ENCODE assay signal across 5 fruit fly cellular contexts in genomic region chr3R:15547827-15548517, dm6.
TF ChIP-seq lines count a peak whose summit lies in the region.

TSS of gene AOX3 (minus strand) at chr3R:15548188.

- TF ChIP-seq CTCF in whole organism, embryonic (GFP tag; optimal IDR thresholded peaks at IDR 0.05; lab: Kevin White, UChicago): no peak

TF ChIP-seq in whole organism, adult, 20 proteins besides CTCF, POLR2A, EP300 and RAD21 (continues in another document):
- TF ChIP-seq CG33017 (tag; optimal IDR thresholded peaks at IDR 0.05; lab: Kevin White, UChicago) (peak; percentile 49), Crg-1 (GFP tag; optimal IDR thresholded peaks at IDR 0.05; lab: Kevin White, UChicago) (no peak), CG14711 (tag; optimal IDR thresholded peaks at IDR 0.05; lab: Kevin White, UChicago) (peak; percentile 44), cic (GFP tag; optimal IDR thresholded peaks at IDR 0.05; lab: Kevin White, UChicago) (peak; percentile 27), bab1 (GFP tag; optimal IDR thresholded peaks at IDR 0.05; lab: Kevin White, UChicago) (peak; percentile 52), CG1620 (GFP tag; optimal IDR thresholded peaks at IDR 0.05; lab: Kevin White, UChicago) (peak; percentile 44), CG7045 (GFP tag; optimal IDR thresholded peaks at IDR 0.05; lab: Kevin White, UChicago) (peak; percentile 36), Clk (GFP tag; optimal IDR thresholded peaks at IDR 0.05; lab: Kevin White, UChicago) (peak; percentile 4), cnc (optimal IDR thresholded peaks at IDR 0.05; lab: Kevin White, UChicago) (peak; percentile 73 to 99), CG11617 (GFP tag; optimal IDR thresholded peaks at IDR 0.05; lab: Kevin White, UChicago) (peak; percentile 66), toe (GFP tag; optimal IDR thresholded peaks at IDR 0.05; lab: Kevin White, UChicago) (peak; percentile 60), Hr96 (GFP tag; optimal IDR thresholded peaks at IDR 0.05; lab: Kevin White, UChicago) (no peak), kay (GFP tag; lab: Kevin White, UChicago; ENCODE audit: borderline replicate concordance) (peak; percentile 97), CG12768 (GFP tag; optimal IDR thresholded peaks at IDR 0.05; lab: Kevin White, UChicago) (peak; percentile 50), tj (GFP tag; optimal IDR thresholded peaks at IDR 0.05; lab: Kevin White, UChicago) (peak; percentile 77), pad (GFP tag; optimal IDR thresholded peaks at IDR 0.05; lab: Kevin White, UChicago) (peak; percentile 67), CG7101 (tag; optimal IDR thresholded peaks at IDR 0.05; lab: Kevin White, UChicago) (peak; percentile 31), CG5204 (GFP tag; optimal IDR thresholded peaks at IDR 0.05; lab: Kevin White, UChicago) (peak; percentile 46)

TF ChIP-seq in whole organism, embryonic, 481 proteins besides CTCF, POLR2A, EP300 and RAD21 (continues in another document):
- TF ChIP-seq vfl (GFP tag; optimal IDR thresholded peaks at IDR 0.05; lab: Kevin White, UChicago) (peak; percentile 8), dysf (GFP tag; IDR thresholded peaks at IDR 0.05; lab: Robert Waterston, UW) (peak; percentile 37; the same call in 1 of the 3 replicates), CG34376 (GFP tag; optimal IDR thresholded peaks at IDR 0.05; lab: Kevin White, UChicago) (no peak), CG6683 (GFP tag; optimal IDR thresholded peaks at IDR 0.05; lab: Kevin White, UChicago) (no peak), CG9932 (GFP tag; IDR thresholded peaks at IDR 0.05; lab: Robert Waterston, UW) (peak; percentile 61), fd3F (GFP tag; optimal IDR thresholded peaks at IDR 0.05; lab: Kevin White, UChicago) (no peak), CG15269 (tag; optimal IDR thresholded peaks at IDR 0.05; lab: Kevin White, UChicago) (peak; percentile 0), MBD-R2 (GFP tag; IDR thresholded peaks at IDR 0.05; lab: Robert Waterston, UW) (no peak), ro (GFP tag; IDR thresholded peaks at IDR 0.05; lab: Robert Waterston, UW) (no peak), CG17385 (GFP tag; optimal IDR thresholded peaks at IDR 0.05; lab: Kevin White, UChicago) (no peak), zen2 (GFP tag; IDR thresholded peaks at IDR 0.05; lab: Robert Waterston, UW; ENCODE audit: partially characterized antibody) (no peak), CG4854 (GFP tag; optimal IDR thresholded peaks at IDR 0.05; lab: Kevin White, UChicago) (no peak), trh (GFP tag; optimal IDR thresholded peaks at IDR 0.05; lab: Kevin White, UChicago) (no peak), Nf-YC (tag; optimal IDR thresholded peaks at IDR 0.05; lab: Kevin White, UChicago) (no peak), CG15011 (GFP tag; optimal IDR thresholded peaks at IDR 0.05; lab: Kevin White, UChicago) (no peak), Poxn (GFP tag; IDR thresholded peaks at IDR 0.05; lab: Robert Waterston, UW) (peak; percentile 9; the same call in 1 of the 2 replicates), CG12769 (tag; optimal IDR thresholded peaks at IDR 0.05; lab: Kevin White, UChicago) (no peak), NFAT (GFP tag; IDR thresholded peaks at IDR 0.05; lab: Robert Waterston, UW) (0 out of 2 replicates have a peak, but pooled peaks have one; percentile 32), sr (GFP tag; IDR thresholded peaks at IDR 0.05; lab: Robert Waterston, UW) (no peak)

TF ChIP-seq in whole organism, prepupa, 60 proteins besides CTCF, POLR2A, EP300 and RAD21 (continues in another document):
- TF ChIP-seq CG8632 (GFP tag; optimal IDR thresholded peaks at IDR 0.05; lab: Kevin White, UChicago) (peak; percentile 13), Sox102F (GFP tag; optimal IDR thresholded peaks at IDR 0.05; lab: Kevin White, UChicago) (peak; percentile 15), Met (GFP tag; optimal IDR thresholded peaks at IDR 0.05; lab: Kevin White, UChicago) (peak; percentile 12), fd59A (GFP tag; optimal IDR thresholded peaks at IDR 0.05; lab: Kevin White, UChicago) (no peak), fd85E (GFP tag; optimal IDR thresholded peaks at IDR 0.05; lab: Kevin White, UChicago) (no peak), CG15336 (GFP tag; IDR thresholded peaks at IDR 0.05; lab: Robert Waterston, UW) (peak; percentile 37), esn (GFP tag; optimal IDR thresholded peaks at IDR 0.05; lab: Kevin White, UChicago) (peak; percentile 25), Lpt (GFP tag; optimal IDR thresholded peaks at IDR 0.05; lab: Kevin White, UChicago) (peak; percentile 43), dsx (GFP tag; optimal IDR thresholded peaks at IDR 0.05; lab: Kevin White, UChicago; ENCODE audit: poor library complexity, severe bottlenecking) (no peak), salr (GFP tag; optimal IDR thresholded peaks at IDR 0.05; lab: Kevin White, UChicago) (peak in 1 of 2 experiments; percentile 75), CG3919 (GFP tag; optimal IDR thresholded peaks at IDR 0.05; lab: Kevin White, UChicago) (peak; percentile 14), achi (GFP tag; optimal IDR thresholded peaks at IDR 0.05; lab: Kevin White, UChicago) (peak; percentile 44), CG11762 (GFP tag; optimal IDR thresholded peaks at IDR 0.05; lab: Kevin White, UChicago; ENCODE audit: insufficient read depth) (peak; percentile 2), ss (GFP tag; optimal IDR thresholded peaks at IDR 0.05; lab: Kevin White, UChicago) (no peak), Sox15 (GFP tag; optimal IDR thresholded peaks at IDR 0.05; lab: Kevin White, UChicago) (no peak), Sox14 (GFP tag; optimal IDR thresholded peaks at IDR 0.05; lab: Kevin White, UChicago) (no peak), CG34406 (GFP tag; optimal IDR thresholded peaks at IDR 0.05; lab: Kevin White, UChicago) (no peak), CG10669 (GFP tag; optimal IDR thresholded peaks at IDR 0.05; lab: Kevin White, UChicago) (no peak), eg (GFP tag; IDR thresholded peaks at IDR 0.05; lab: Robert Waterston, UW) (peak; percentile 75)

TF ChIP-seq in whole organism, pupa, 21 proteins besides CTCF, POLR2A, EP300 and RAD21:
- TF ChIP-seq CG10348 (GFP tag; IDR thresholded peaks at IDR 0.05; lab: Robert Waterston, UW): peak; percentile 50; the same call in 1 of the 2 replicates
- TF ChIP-seq CG12605 (GFP tag; IDR thresholded peaks at IDR 0.05; lab: Robert Waterston, UW): peak; percentile 62
- no peak for TF ChIP-seq D1 (tag; optimal IDR thresholded peaks at IDR 0.05; lab: Kevin White, UChicago)
- TF ChIP-seq Ets98B (GFP tag; IDR thresholded peaks at IDR 0.05; lab: Robert Waterston, UW): peak; percentile 56
- TF ChIP-seq CG13204 (GFP tag; optimal IDR thresholded peaks at IDR 0.05; lab: Kevin White, UChicago): no peak
- TF ChIP-seq CG17806 (tag; optimal IDR thresholded peaks at IDR 0.05; lab: Kevin White, UChicago): no peak
- no peak for TF ChIP-seq rn (GFP tag; IDR thresholded peaks at IDR 0.05; lab: Robert Waterston, UW)
- no peak for TF ChIP-seq Snoo (tag; optimal IDR thresholded peaks at IDR 0.05; lab: Kevin White, UChicago)
- TF ChIP-seq Pif1B (GFP tag; optimal IDR thresholded peaks at IDR 0.05; lab: Kevin White, UChicago): peak; percentile 12
- no peak for TF ChIP-seq CG34367 (tag; optimal IDR thresholded peaks at IDR 0.05; lab: Kevin White, UChicago)
- TF ChIP-seq CG8159 (tag; optimal IDR thresholded peaks at IDR 0.05; lab: Kevin White, UChicago): no peak
- peak; percentile 59 for TF ChIP-seq CG14655 (GFP tag; optimal IDR thresholded peaks at IDR 0.05; lab: Kevin White, UChicago)
- TF ChIP-seq CG9948 (tag; optimal IDR thresholded peaks at IDR 0.05; lab: Kevin White, UChicago): no peak
- TF ChIP-seq CG4496 (GFP tag; IDR thresholded peaks at IDR 0.05; lab: Robert Waterston, UW): peak; percentile 56; the same call in 2 of the 3 replicates
- no peak for TF ChIP-seq gl (tag; optimal IDR thresholded peaks at IDR 0.05; lab: Kevin White, UChicago)
- TF ChIP-seq fd96Ca (GFP tag; IDR thresholded peaks at IDR 0.05; lab: Robert Waterston, UW): peak; percentile 55
- peak; percentile 69 for TF ChIP-seq CG32121 (GFP tag; IDR thresholded peaks at IDR 0.05; lab: Robert Waterston, UW)
- no peak for TF ChIP-seq CG15710 (tag; optimal IDR thresholded peaks at IDR 0.05; lab: Kevin White, UChicago)
- peak; percentile 16 for TF ChIP-seq Pif1A (GFP tag; optimal IDR thresholded peaks at IDR 0.05; lab: Kevin White, UChicago)
- peak; percentile 53 for TF ChIP-seq CG8301 (tag; optimal IDR thresholded peaks at IDR 0.05; lab: Kevin White, UChicago)
- TF ChIP-seq EcR (GFP tag; optimal IDR thresholded peaks at IDR 0.05; lab: Kevin White, UChicago): no peak

TF ChIP-seq in whole organism, wandering third instar larva, 38 proteins besides CTCF, POLR2A, EP300 and RAD21 (continues in another document):
- TF ChIP-seq Hr83 (GFP tag; optimal IDR thresholded peaks at IDR 0.05; lab: Kevin White, UChicago; ENCODE audit: poor library complexity, severe bottlenecking) (no peak), Myc (optimal IDR thresholded peaks at IDR 0.05; lab: Kevin White, UChicago) (no peak), Sp1 (GFP tag; optimal IDR thresholded peaks at IDR 0.05; lab: Kevin White, UChicago) (no peak), CG32264 (GFP tag; optimal IDR thresholded peaks at IDR 0.05; lab: Kevin White, UChicago) (no peak), rgr (GFP tag; optimal IDR thresholded peaks at IDR 0.05; lab: Kevin White, UChicago) (no peak), sv (GFP tag; optimal IDR thresholded peaks at IDR 0.05; lab: Kevin White, UChicago) (no peak), usp (GFP tag; optimal IDR thresholded peaks at IDR 0.05; lab: Kevin White, UChicago) (no peak), psq (GFP tag; optimal IDR thresholded peaks at IDR 0.05; lab: Kevin White, UChicago) (peak; percentile 47), woc (GFP tag; optimal IDR thresholded peaks at IDR 0.05; lab: Kevin White, UChicago) (peak; percentile 40), lola (GFP tag; optimal IDR thresholded peaks at IDR 0.05; lab: Kevin White, UChicago) (no peak), Hnf4 (GFP tag; optimal IDR thresholded peaks at IDR 0.05; lab: Kevin White, UChicago) (no peak), jim (GFP tag; optimal IDR thresholded peaks at IDR 0.05; lab: Kevin White, UChicago) (no peak), Jra (GFP tag; optimal IDR thresholded peaks at IDR 0.05; lab: Kevin White, UChicago) (no peak), foxo (GFP tag; optimal IDR thresholded peaks at IDR 0.05; lab: Kevin White, UChicago) (peak in 1 of 2 experiments; percentile 32), pan (optimal IDR thresholded peaks at IDR 0.05; lab: Kevin White, UChicago) (no peak), tai (GFP tag; optimal IDR thresholded peaks at IDR 0.05; lab: Kevin White, UChicago) (no peak), CrebA (GFP tag; optimal IDR thresholded peaks at IDR 0.05; lab: Kevin White, UChicago; ENCODE audit: borderline replicate concordance) (no peak), OdsH (GFP tag; optimal IDR thresholded peaks at IDR 0.05; lab: Kevin White, UChicago) (peak; percentile 20), N (GFP tag; optimal IDR thresholded peaks at IDR 0.05; lab: Kevin White, UChicago) (no peak), dl (GFP tag; optimal IDR thresholded peaks at IDR 0.05; lab: Kevin White, UChicago; ENCODE audit: insufficient read depth in 1 of 2, partially characterized antibody in 2 of 2) (no peak), brk (GFP tag; optimal IDR thresholded peaks at IDR 0.05; lab: Kevin White, UChicago) (no peak), ey (GFP tag; optimal IDR thresholded peaks at IDR 0.05; lab: Kevin White, UChicago) (peak; percentile 8), br (GFP tag; optimal IDR thresholded peaks at IDR 0.05; lab: Kevin White, UChicago) (peak; percentile 30), sage (GFP tag; optimal IDR thresholded peaks at IDR 0.05; lab: Kevin White, UChicago) (no peak)
